Worm (Caenorhabditis elegans) whole organism, L4/young adult: ENCODE results near the gene arrd-17.

Source experiments
- W03F9.2 ChIP-seq: fragments of 150-350 bp; optimal IDR thresholded peaks from 2 replicates; lab custom pipeline; 2014; ENCODE audit warnings: missing biosample characterization, missing genetic modification characterization
- dao-5 ChIP-seq: sonication (generic microtip); optimal IDR thresholded peaks from 2 replicates; lab custom pipeline; 2016; ENCODE audit warnings: missing genotype, missing genetic modification characterization, moderate library complexity, missing compliant biosample characterization
- him-1 ChIP-seq: sonication (generic microtip); optimal IDR thresholded peaks from 2 replicates; lab custom pipeline; 2016; ENCODE audit warnings: missing genotype, missing genetic modification reagents, missing genetic modification characterization, missing compliant biosample characterization

Gene arrd-17

ce11 chrIII:13651414-13651813 lies 20.8 kb upstream of the arrd-17 start:
- TF ChIP-seq dao-5 (tag; lab: Kevin White, UChicago) (no peak), W03F9.2 (tag; lab: Kevin White, UChicago) (no peak), him-1 (no peak)

- TF ChIP-seq him-1, result no peak
- no peak for TF ChIP-seq W03F9.2 (tag; lab: Kevin White, UChicago)
Measured at ce11 chrIII:13648540-13648939, 17.9 kb upstream of the arrd-17 start.

ce11 chrIII:13645885-13646488 lies 15.4 kb upstream of the arrd-17 start:
- TF ChIP-seq W03F9.2 (tag; lab: Kevin White, UChicago) (no peak), him-1 (no peak), dao-5 (tag; lab: Kevin White, UChicago) (no peak)

- TF ChIP-seq dao-5 (tag; lab: Kevin White, UChicago), result no peak
- no peak for TF ChIP-seq W03F9.2 (tag; lab: Kevin White, UChicago)
- no peak for TF ChIP-seq him-1
Measured at ce11 chrIII:13644279-13644678, 13.7 kb upstream of the arrd-17 start.

ce11 chrIII:13643534-13643933 lies 12.9 kb upstream of the arrd-17 start, which contains the start of the genes drr-2 and set-16:
Gene drr-2, minus strand, starts transcription at chrIII:13643570.
Gene set-16, plus strand, starts transcription at chrIII:13643916.
- TF ChIP-seq him-1 (peak; percentile 96), dao-5 (tag; lab: Kevin White, UChicago) (peak; percentile 68), W03F9.2 (tag; lab: Kevin White, UChicago) (peak; percentile 98)

- no peak for TF ChIP-seq him-1
- TF ChIP-seq W03F9.2 (tag; lab: Kevin White, UChicago), result no peak
Measured at ce11 chrIII:13642776-13643175, 12.2 kb upstream of the arrd-17 start.

- no peak for TF ChIP-seq dao-5 (tag; lab: Kevin White, UChicago)
- TF ChIP-seq W03F9.2 (tag; lab: Kevin White, UChicago), result no peak
- no peak for TF ChIP-seq him-1
Measured at ce11 chrIII:13642227-13642626, 11.6 kb upstream of the arrd-17 start, which contains the start of gene T12D8.10. Gene T12D8.10, minus strand, starts transcription at chrIII:13642327.

- TF ChIP-seq him-1 (no peak), W03F9.2 (tag; lab: Kevin White, UChicago) (no peak), dao-5 (tag; lab: Kevin White, UChicago) (no peak)
Measured at ce11 chrIII:13641588-13641987, 11.0 kb upstream of the arrd-17 start, which contains the start of gene acbp-5. Gene acbp-5, minus strand, starts transcription at chrIII:13641688.

- no peak for TF ChIP-seq him-1
- no peak for TF ChIP-seq dao-5 (tag; lab: Kevin White, UChicago)
- no peak for TF ChIP-seq W03F9.2 (tag; lab: Kevin White, UChicago)
Measured at ce11 chrIII:13640869-13641268, 10.3 kb upstream of the arrd-17 start.

- TF ChIP-seq dao-5 (tag; lab: Kevin White, UChicago) (no peak), W03F9.2 (tag; lab: Kevin White, UChicago) (no peak), him-1 (no peak)
Measured at ce11 chrIII:13640003-13640499, 9.4 kb upstream of the arrd-17 start.

ce11 chrIII:13637681-13638080 lies 7.1 kb upstream of the arrd-17 start:
- no peak for TF ChIP-seq him-1
- TF ChIP-seq W03F9.2 (tag; lab: Kevin White, UChicago), result no peak
- no peak for TF ChIP-seq dao-5 (tag; lab: Kevin White, UChicago)

ce11 chrIII:13635730-13636360 lies 5.2 kb upstream of the arrd-17 start:
- TF ChIP-seq him-1, result no peak
- no peak for TF ChIP-seq W03F9.2 (tag; lab: Kevin White, UChicago)
- no peak for TF ChIP-seq dao-5 (tag; lab: Kevin White, UChicago)

- TF ChIP-seq W03F9.2 (tag; lab: Kevin White, UChicago) (no peak), dao-5 (tag; lab: Kevin White, UChicago) (no peak), him-1 (no peak)
Measured at ce11 chrIII:13635235-13635634, 4.6 kb upstream of the arrd-17 start.

ce11 chrIII:13633826-13634225 lies 3.2 kb upstream of the arrd-17 start:
- TF ChIP-seq dao-5 (tag; lab: Kevin White, UChicago) (no peak), him-1 (no peak), W03F9.2 (tag; lab: Kevin White, UChicago) (no peak)
